Worm (Caenorhabditis elegans) whole organism, L3 larva: Measurements from ENCODE around the gene Y110A2AL.1.
A peak's percentile ranks its signal among the peaks of the same experiment; 100 is the strongest.

ENCODE experiments used
- ZK546.5 ChIP-seq: sonication (generic microtip); optimal IDR thresholded peaks from 2 replicates; lab custom pipeline; 2017; ENCODE audit warnings: missing biosample characterization, missing genetic modification characterization
- ama-1 ChIP-seq: fragments of 150-350 bp; optimal IDR thresholded peaks from 2 replicates; lab custom pipeline; 2018
- ceh-16 ChIP-seq: sonication (generic microtip); optimal IDR thresholded peaks from 2 replicates; lab custom pipeline; 2017; ENCODE audit warnings: missing biosample characterization, missing genetic modification characterization
- elt-2 ChIP-seq: sonication (generic microtip); optimal IDR thresholded peaks from 2 replicates; lab custom pipeline; 2016; ENCODE audit warnings: missing genetic modification reagents, mild to moderate bottlenecking, missing genetic modification characterization, missing compliant biosample characterization
- eor-1 ChIP-seq, 2 experiments: fragments of 150-350 bp; optimal IDR thresholded peaks; 2 replicates each; lab custom pipeline; 2014 to 2018; ENCODE audit warnings: missing biosample characterization in 2 of 2, missing genetic modification characterization in 2 of 2
- fkh-2 ChIP-seq: fragments of 150-350 bp; optimal IDR thresholded peaks from 2 replicates; lab custom pipeline; 2014; ENCODE audit warnings: missing biosample characterization, missing genetic modification reagents, missing genetic modification characterization
- lin-39 ChIP-seq: fragments of 150-350 bp; optimal IDR thresholded peaks from 2 replicates; lab custom pipeline; 2018; ENCODE audit warnings: missing biosample characterization, missing genetic modification reagents, missing genetic modification characterization
- lsy-12 ChIP-seq: sonication (generic microtip); optimal IDR thresholded peaks from 2 replicates; lab custom pipeline; 2016; ENCODE audit warnings: mild to moderate bottlenecking, missing genetic modification characterization, missing compliant biosample characterization
- mdl-1 ChIP-seq: fragments of 150-350 bp; optimal IDR thresholded peaks from 2 replicates; lab custom pipeline; 2014; ENCODE audit warnings: missing biosample characterization, missing genetic modification characterization
- nhr-11 ChIP-seq: fragments of 150-350 bp; optimal IDR thresholded peaks from 2 replicates; lab custom pipeline; 2014; ENCODE audit warnings: missing biosample characterization, missing genetic modification characterization
- nhr-28 ChIP-seq: fragments of 150-350 bp; optimal IDR thresholded peaks from 2 replicates; lab custom pipeline; 2014; ENCODE audit warnings: missing biosample characterization, missing genetic modification characterization
- nhr-43 ChIP-seq: sonication (generic microtip); optimal IDR thresholded peaks from 2 replicates; lab custom pipeline; 2016; ENCODE audit warnings: mild to moderate bottlenecking, missing genetic modification characterization, missing compliant biosample characterization; ENCODE audit not compliant: poor library complexity, severe bottlenecking
- pha-4 ChIP-seq: fragments of 150-350 bp; optimal IDR thresholded peaks from 2 replicates; lab custom pipeline; 2014; ENCODE audit warnings: missing biosample characterization, missing genetic modification reagents, missing genetic modification characterization
- skn-1 ChIP-seq: fragments of 150-350 bp; optimal IDR thresholded peaks from 2 replicates; lab custom pipeline; 2014; ENCODE audit warnings: missing biosample characterization, missing genetic modification characterization
- snpc-4 ChIP-seq: fragments of 150-350 bp; optimal IDR thresholded peaks from 2 replicates; lab custom pipeline; 2014; ENCODE audit warnings: missing biosample characterization, missing genetic modification characterization
- tbx-2 ChIP-seq: sonication (generic microtip); optimal IDR thresholded peaks from 2 replicates; lab custom pipeline; 2016; ENCODE audit warnings: mild to moderate bottlenecking, missing genetic modification characterization, missing compliant biosample characterization
- unc-39 ChIP-seq: sonication (generic microtip); optimal IDR thresholded peaks from 4 replicates; lab custom pipeline; 2017; ENCODE audit warnings: missing biosample characterization, missing genetic modification characterization
- unc-62 ChIP-seq: fragments of 150-350 bp; sonication (generic microtip); optimal IDR thresholded peaks from 4 replicates; lab custom pipeline; 2014; ENCODE audit warnings: missing biosample characterization, missing genetic modification reagents, missing genetic modification characterization

Gene Y110A2AL.1

ce11 chrII:2922782-2923181 is 47.9 kb downstream of the Y110A2AL.1 start:
- TF ChIP-seq mdl-1 (tag; lab: Kevin White, UChicago) (no peak), pha-4 (tag; lab: Kevin White, UChicago) (no peak), fkh-2 (tag; lab: Kevin White, UChicago) (no peak), lin-39 (tag; lab: Kevin White, UChicago) (no peak), nhr-43 (tag; lab: Kevin White, UChicago) (no peak), unc-62 (GFP tag; lab: Kevin White, UChicago) (no peak), unc-39 (tag; lab: Kevin White, UChicago) (no peak), ama-1 (no peak), ZK546.5 (tag; lab: Kevin White, UChicago) (no peak), snpc-4 (tag; lab: Kevin White, UChicago) (no peak), tbx-2 (tag; lab: Kevin White, UChicago) (no peak), nhr-11 (no peak), nhr-28 (tag; lab: Kevin White, UChicago) (no peak)
- TF ChIP-seq, all 47 proteins: peak for 0

- no peak for TF ChIP-seq skn-1 (tag; lab: Kevin White, UChicago)
- peak; percentile 30 for TF ChIP-seq elt-2 (tag; lab: Kevin White, UChicago)
These were observed 48.7 kb downstream of the Y110A2AL.1 start, which contains the start of gene ZK355.2 for ce11 chrII:2923617-2924016. TSS of gene ZK355.2 (plus strand) at chrII:2923917.

- TF ChIP-seq unc-39 (tag; lab: Kevin White, UChicago), result no peak
- no peak for TF ChIP-seq eor-1 (tag; optimal IDR thresholded peaks at IDR 0.05; lab: Kevin White, UChicago)
- no peak for TF ChIP-seq ceh-16 (tag; lab: Kevin White, UChicago)
- no peak for TF ChIP-seq mdl-1 (tag; lab: Kevin White, UChicago)
These were observed 50.1 kb downstream of the Y110A2AL.1 start for ce11 chrII:2925032-2925431.

ce11 chrII:2925806-2926558 is 51.1 kb downstream of the Y110A2AL.1 start:
- TF ChIP-seq lsy-12 (tag; lab: Kevin White, UChicago), result no peak
- no peak for TF ChIP-seq snpc-4 (tag; lab: Kevin White, UChicago)
- no peak for TF ChIP-seq skn-1 (tag; lab: Kevin White, UChicago)
- TF ChIP-seq ZK546.5 (tag; lab: Kevin White, UChicago), result no peak
- TF ChIP-seq, all 47 proteins: peak for 0
